Worm (Caenorhabditis elegans) whole organism, L4 larva: Measurements from ENCODE around the gene Y46G5A.20.

Source experiments
- D1046.2 ChIP-seq: fragments of 200-800 bp; sonication (Bioruptor generic); IDR thresholded peaks from 2 replicates; pipeline ENCODE4 v1.3.6; 2022; ENCODE audit warnings: missing genetic modification characterization, missing compliant biosample characterization
- F26F4.8 ChIP-seq: fragments of 200-800 bp; sonication (Bioruptor generic); conservative IDR thresholded peaks from 2 replicates; pipeline ENCODE4 v1.3.6; 2022; ENCODE audit warnings: missing genetic modification characterization, missing compliant biosample characterization
- F44E2.7 ChIP-seq: fragments of 200-800 bp; sonication (Bioruptor generic); IDR thresholded peaks from 2 replicates; pipeline ENCODE4 v2.1.2; 2022; ENCODE audit warnings: missing genetic modification characterization, missing compliant biosample characterization
- T26A8.4 ChIP-seq: fragments of 200-800 bp; sonication (Bioruptor generic); IDR thresholded peaks from 2 replicates; pipeline ENCODE4 v1.3.6; 2022; ENCODE audit warnings: missing genetic modification characterization, missing compliant biosample characterization
- Y105C5A.15 ChIP-seq: fragments of 200-800 bp; sonication (Bioruptor generic); IDR thresholded peaks from 2 replicates; pipeline ENCODE4 v1.3.6; 2022; ENCODE audit warnings: missing genetic modification characterization, missing compliant biosample characterization
- Y48G9A.11 ChIP-seq: fragments of 200-800 bp; sonication (Bioruptor generic); IDR thresholded peaks from 2 replicates; pipeline ENCODE4 v1.3.6; 2022; ENCODE audit warnings: missing genetic modification reagents, missing genetic modification characterization, missing compliant biosample characterization
- Y75B8A.6 ChIP-seq: fragments of 200-800 bp; sonication (Bioruptor generic); IDR thresholded peaks from 2 replicates; pipeline ENCODE4 v1.3.6; 2022; ENCODE audit warnings: missing genetic modification reagents, missing genetic modification characterization, missing compliant biosample characterization
- ZK337.2 ChIP-seq: fragments of 200-800 bp; sonication (Bioruptor generic); IDR thresholded peaks from 2 replicates; pipeline ENCODE4 v1.3.6; 2022; ENCODE audit warnings: missing genetic modification reagents, missing genetic modification characterization, missing compliant biosample characterization
- ama-1 ChIP-seq: fragments of 150-350 bp; optimal IDR thresholded peaks from 2 replicates; lab custom pipeline; 2014; ENCODE audit warnings: inconsistent platforms, mixed read lengths
- ceh-82 ChIP-seq: sonication (generic microtip); optimal IDR thresholded peaks from 2 replicates; lab custom pipeline; 2017; ENCODE audit warnings: missing biosample characterization, missing genetic modification characterization
- ces-1 ChIP-seq: fragments of 150-350 bp; sonication (generic microtip); optimal IDR thresholded peaks from 4 replicates; lab custom pipeline; 2014; ENCODE audit warnings: missing biosample characterization, missing genetic modification reagents, missing genetic modification characterization
- ctbp-1 ChIP-seq: fragments of 200-800 bp; sonication (Bioruptor generic); IDR thresholded peaks from 2 replicates; pipeline ENCODE4 v1.3.6; 2022; ENCODE audit warnings: missing genetic modification reagents, missing genetic modification characterization, missing compliant biosample characterization
- daf-12 ChIP-seq: fragments of 150-350 bp; optimal IDR thresholded peaks from 2 replicates; lab custom pipeline; 2014; ENCODE audit warnings: missing biosample characterization, missing genetic modification reagents, missing genetic modification characterization
- dmd-6 ChIP-seq: fragments of 200-800 bp; sonication (Bioruptor generic); IDR thresholded peaks from 2 replicates; pipeline ENCODE4 v1.3.6; 2022; ENCODE audit warnings: missing genetic modification reagents, missing genetic modification characterization, missing compliant biosample characterization
- dpl-1 ChIP-seq: fragments of 150-350 bp; optimal IDR thresholded peaks from 2 replicates; lab custom pipeline; 2014; ENCODE audit warnings: missing biosample characterization, missing genetic modification reagents, missing genetic modification characterization
- egl-27 ChIP-seq: sonication (generic microtip); optimal IDR thresholded peaks from 3 replicates; lab custom pipeline; 2017; ENCODE audit warnings: missing biosample characterization, missing genetic modification reagents, missing genetic modification characterization
- egl-43 ChIP-seq: fragments of 200-800 bp; sonication (Bioruptor generic); IDR thresholded peaks from 2 replicates; pipeline ENCODE4 v1.3.6; 2022; ENCODE audit warnings: missing genetic modification reagents, missing genetic modification characterization, missing compliant biosample characterization
- gei-8 ChIP-seq: fragments of 200-800 bp; sonication (Bioruptor generic); optimal IDR thresholded peaks from 2 replicates; lab custom pipeline; 2018; ENCODE audit warnings: mild to moderate bottlenecking, missing genetic modification characterization, missing compliant biosample characterization
- hlh-11 ChIP-seq: fragments of 200-800 bp; sonication (Bioruptor generic); optimal IDR thresholded peaks from 2 replicates; lab custom pipeline; 2018; ENCODE audit warnings: mild to moderate bottlenecking, missing genetic modification characterization, missing compliant biosample characterization
- hlh-30 ChIP-seq: sonication (generic microtip); optimal IDR thresholded peaks from 2 replicates; lab custom pipeline; 2017; ENCODE audit warnings: antibody characterized with exemption, mild to moderate bottlenecking, missing genetic modification characterization, missing compliant biosample characterization; ENCODE audit not compliant: insufficient read depth
- jun-1 ChIP-seq: fragments of 150-350 bp; optimal IDR thresholded peaks from 2 replicates; lab custom pipeline; 2014; ENCODE audit warnings: missing biosample characterization, missing genetic modification reagents, missing genetic modification characterization
- lin-1 ChIP-seq: fragments of 200-800 bp; sonication (Bioruptor generic); IDR thresholded peaks from 2 replicates; pipeline ENCODE4 v1.3.6; 2022; ENCODE audit warnings: missing genetic modification reagents, missing genetic modification characterization, missing compliant biosample characterization
- lin-15B ChIP-seq: fragments of 150-350 bp; sonication (generic microtip); optimal IDR thresholded peaks from 3 replicates; lab custom pipeline; 2014; ENCODE audit warnings: missing biosample characterization, missing genetic modification characterization
- lin-39 ChIP-seq: fragments of 150-350 bp; optimal IDR thresholded peaks from 2 replicates; lab custom pipeline; 2014; ENCODE audit warnings: missing biosample characterization, missing genetic modification reagents, missing genetic modification characterization
- lsy-2 ChIP-seq, 2 experiments: fragments of 150-350 bp in 1 of 2; sonication (generic microtip) in 1 of 2; optimal IDR thresholded peaks; 2 replicates each; lab custom pipeline; 2014 to 2017; ENCODE audit warnings: missing biosample characterization in 2 of 2, missing genetic modification characterization in 2 of 2
- madf-5 ChIP-seq, 2 experiments: fragments of 200-800 bp; sonication (Bioruptor generic); IDR thresholded peaks; 2 replicates each; pipeline ENCODE4 v1.3.6; 2022; ENCODE audit warnings: missing compliant biosample characterization in 2 of 2, missing genetic modification characterization in 2 of 2
- mxl-3 ChIP-seq: fragments of 200-800 bp; sonication (Bioruptor generic); optimal IDR thresholded peaks from 2 replicates; lab custom pipeline; 2018; ENCODE audit warnings: mild to moderate bottlenecking, missing genetic modification characterization, missing compliant biosample characterization
- nhr-10 ChIP-seq: fragments of 150-350 bp; optimal IDR thresholded peaks from 2 replicates; lab custom pipeline; 2014; ENCODE audit warnings: missing biosample characterization, missing genetic modification characterization
- nhr-102 ChIP-seq: sonication (generic microtip); optimal IDR thresholded peaks from 2 replicates; lab custom pipeline; 2016; ENCODE audit warnings: mild to moderate bottlenecking, missing genetic modification characterization, moderate library complexity, missing compliant biosample characterization
- nhr-237 ChIP-seq: sonication (generic microtip); optimal IDR thresholded peaks from 2 replicates; lab custom pipeline; 2017; ENCODE audit warnings: missing biosample characterization, missing genetic modification characterization
- nhr-25 ChIP-seq: sonication (generic microtip); optimal IDR thresholded peaks from 2 replicates; lab custom pipeline; 2017; ENCODE audit warnings: missing genetic modification characterization, mild to moderate bottlenecking, missing compliant biosample characterization, antibody characterized with exemption, moderate library complexity, borderline replicate concordance; ENCODE audit not compliant: insufficient read depth
- nhr-28 ChIP-seq: fragments of 150-350 bp; optimal IDR thresholded peaks from 2 replicates; lab custom pipeline; 2014; ENCODE audit warnings: missing biosample characterization, missing genetic modification characterization
- nhr-41 ChIP-seq: fragments of 200-800 bp; sonication (Bioruptor generic); IDR thresholded peaks from 2 replicates; pipeline ENCODE4 v1.3.6; 2022; ENCODE audit warnings: missing genetic modification reagents, missing genetic modification characterization, missing compliant biosample characterization
- nhr-76 ChIP-seq: fragments of 150-350 bp; optimal IDR thresholded peaks from 2 replicates; lab custom pipeline; 2014; ENCODE audit warnings: missing biosample characterization, missing genetic modification characterization
- pha-4 ChIP-seq, 2 experiments: fragments of 150-350 bp in 1 of 2; fragments of 200-800 bp in 1 of 2; sonication (Bioruptor generic) in 1 of 2; IDR thresholded peaks in 1 of 2; optimal IDR thresholded peaks in 1 of 2; 2 replicates each; pipeline versions ENCODE4 v1.3.6 to Lab custom; 2014 to 2022; ENCODE audit warnings: missing genetic modification characterization in 2 of 2, missing genetic modification reagents in 2 of 2, missing biosample characterization in 1 of 2, missing compliant biosample characterization in 1 of 2
- rbr-2 ChIP-seq: sonication (generic microtip); optimal IDR thresholded peaks from 2 replicates; lab custom pipeline; 2016; ENCODE audit warnings: missing genotype, missing genetic modification characterization, missing compliant biosample characterization
- saeg-2 ChIP-seq: fragments of 200-800 bp; sonication (Bioruptor generic); IDR thresholded peaks from 2 replicates; pipeline ENCODE4 v1.3.6; 2022; ENCODE audit warnings: missing genetic modification reagents, missing genetic modification characterization, missing compliant biosample characterization
- set-16 ChIP-seq: fragments of 200-800 bp; sonication (Bioruptor generic); IDR thresholded peaks from 2 replicates; pipeline ENCODE4 v1.3.6; 2022; ENCODE audit warnings: missing genetic modification reagents, missing genetic modification characterization, missing compliant biosample characterization
- skn-1 ChIP-seq: fragments of 150-350 bp; optimal IDR thresholded peaks from 2 replicates; lab custom pipeline; 2014; ENCODE audit warnings: missing biosample characterization, missing genetic modification characterization
- snpc-4 ChIP-seq: fragments of 150-350 bp; optimal IDR thresholded peaks from 2 replicates; lab custom pipeline; 2014; ENCODE audit warnings: missing biosample characterization, missing genetic modification characterization
- spr-1 ChIP-seq: sonication (generic microtip); optimal IDR thresholded peaks from 2 replicates; lab custom pipeline; 2016; ENCODE audit warnings: mild to moderate bottlenecking, missing genetic modification characterization, missing compliant biosample characterization
- tag-97 ChIP-seq: fragments of 200-800 bp; sonication (Bioruptor generic); IDR thresholded peaks from 2 replicates; pipeline ENCODE4 v1.3.6; 2022; ENCODE audit warnings: missing genetic modification characterization, missing compliant biosample characterization
- tra-1 ChIP-seq: fragments of 200-800 bp; sonication (Bioruptor generic); IDR thresholded peaks from 2 replicates; pipeline ENCODE4 v1.3.6; 2022; ENCODE audit warnings: missing genetic modification reagents, missing genetic modification characterization, missing compliant biosample characterization
- unc-130 ChIP-seq: sonication (generic microtip); optimal IDR thresholded peaks from 2 replicates; lab custom pipeline; 2016; ENCODE audit warnings: missing genetic modification reagents, missing genetic modification characterization, missing compliant biosample characterization
- unc-62 ChIP-seq, 3 experiments: fragments of 150-350 bp in 1 of 3; sonication (generic microtip); optimal IDR thresholded peaks in 2 of 3; peaks in 1 of 3; 1 replicate in 1 of 3; 2 replicates in 2 of 3; lab custom pipeline; 2014 to 2017; ENCODE audit warnings: missing biosample characterization in 3 of 3, missing genetic modification characterization in 3 of 3, missing genetic modification reagents in 3 of 3, missing genotype in 1 of 3
- zag-1 ChIP-seq: fragments of 150-350 bp; optimal IDR thresholded peaks from 2 replicates; lab custom pipeline; 2014; ENCODE audit warnings: missing biosample characterization, missing genetic modification characterization
- zfp-2 ChIP-seq: sonication (generic microtip); optimal IDR thresholded peaks from 2 replicates; lab custom pipeline; 2016; ENCODE audit warnings: mild to moderate bottlenecking, missing genetic modification characterization, missing compliant biosample characterization
- zip-11 ChIP-seq: fragments of 200-800 bp; sonication (Bioruptor generic); IDR thresholded peaks from 2 replicates; pipeline ENCODE4 v1.3.6; 2022; ENCODE audit warnings: missing genetic modification characterization, missing compliant biosample characterization
- zip-2 ChIP-seq: fragments of 150-350 bp; optimal IDR thresholded peaks from 2 replicates; lab custom pipeline; 2014; ENCODE audit warnings: missing biosample characterization, missing genetic modification characterization
- ztf-11 ChIP-seq: fragments of 150-350 bp; optimal IDR thresholded peaks from 2 replicates; lab custom pipeline; 2014; ENCODE audit warnings: missing biosample characterization, missing genetic modification characterization

Gene Y46G5A.20

ce11 chrII:12805765-12806384 is 4.9 kb upstream of the Y46G5A.20 start (continued):
- peak; percentile 69; the same call in 1 of the 2 replicates for TF ChIP-seq egl-43 (GFP tag; lab: Robert Waterston, UW)
- no peak for TF ChIP-seq ZK337.2 (GFP tag; lab: Robert Waterston, UW)
- TF ChIP-seq lin-15B, result no peak
- TF ChIP-seq T26A8.4 (GFP tag; lab: Robert Waterston, UW), result no peak
- no peak for TF ChIP-seq tag-97 (GFP tag; lab: Robert Waterston, UW)
- peak; percentile 47 for TF ChIP-seq hlh-30 (tag; lab: Kevin White, UChicago)
- no peak for TF ChIP-seq egl-27
- 0 out of 2 replicates have a peak, but pooled peaks have one; percentile 38 for TF ChIP-seq ctbp-1 (GFP tag; lab: Robert Waterston, UW)
- peak; percentile 52 for TF ChIP-seq zip-2 (tag; lab: Kevin White, UChicago)
- TF ChIP-seq snpc-4 (tag; lab: Kevin White, UChicago), result no peak
- no peak for TF ChIP-seq nhr-102 (tag; lab: Kevin White, UChicago)
- TF ChIP-seq set-16 (GFP tag; lab: Robert Waterston, UW), result peak; percentile 72
- TF ChIP-seq pha-4 (GFP tag; IDR thresholded peaks at IDR 0.05; lab: Robert Waterston, UW), result no peak; the same call in 1 of the 2 replicates
- no peak for TF ChIP-seq pha-4 (tag; optimal IDR thresholded peaks at IDR 0.05; lab: Kevin White, UChicago)
- TF ChIP-seq nhr-25 (tag; lab: Kevin White, UChicago), result no peak
- no peak for TF ChIP-seq Y75B8A.6 (GFP tag; lab: Robert Waterston, UW)
- no peak for TF ChIP-seq ces-1 (GFP tag; lab: Kevin White, UChicago)
- TF ChIP-seq Y48G9A.11 (GFP tag; lab: Robert Waterston, UW), result no peak
- TF ChIP-seq nhr-41 (GFP tag; lab: Robert Waterston, UW), result no peak
- no peak for TF ChIP-seq spr-1 (tag; lab: Kevin White, UChicago)
- TF ChIP-seq ceh-82, result no peak
- TF ChIP-seq unc-130 (GFP tag; lab: Kevin White, UChicago), result no peak
- TF ChIP-seq gei-8 (GFP tag; lab: Kevin White, UChicago), result no peak
- no peak for TF ChIP-seq zip-11 (GFP tag; lab: Robert Waterston, UW)
- TF ChIP-seq nhr-76 (tag; lab: Kevin White, UChicago), result no peak
- TF ChIP-seq Y105C5A.15 (GFP tag; lab: Robert Waterston, UW), result no peak
- TF ChIP-seq saeg-2, result no peak
- TF ChIP-seq F44E2.7 (GFP tag; lab: Robert Waterston, UW), result no peak
- no peak for TF ChIP-seq tra-1
- no peak for TF ChIP-seq skn-1 (tag; lab: Kevin White, UChicago)
- 0 out of 2 replicates have a peak, but pooled peaks have one; percentile 13 for TF ChIP-seq D1046.2
- TF ChIP-seq nhr-28, result peak; percentile 26
- TF ChIP-seq mxl-3 (GFP tag; lab: Kevin White, UChicago), result no peak
- no peak for TF ChIP-seq zfp-2 (tag; lab: Kevin White, UChicago)
- TF ChIP-seq dmd-6 (GFP tag; lab: Robert Waterston, UW), result peak; percentile 41
- TF ChIP-seq unc-62 (GFP tag; optimal IDR thresholded peaks at IDR 0.05 in 1 of 2; lab: Kevin White, UChicago), result peak in 1 of 2 experiments; percentile 83
- no peak for TF ChIP-seq unc-62 (tag; optimal IDR thresholded peaks at IDR 0.05; lab: Kevin White, UChicago)
- peak; percentile 53 for TF ChIP-seq rbr-2 (tag; lab: Kevin White, UChicago)
- TF ChIP-seq nhr-10 (tag; lab: Kevin White, UChicago), result no peak
- TF ChIP-seq nhr-237 (tag; lab: Kevin White, UChicago), result no peak
- no peak for TF ChIP-seq jun-1 (tag; lab: Kevin White, UChicago)
- TF ChIP-seq madf-5 (GFP tag; IDR thresholded peaks at IDR 0.05; lab: Robert Waterston, UW), result no peak
- TF ChIP-seq lsy-2 (tag; optimal IDR thresholded peaks at IDR 0.05; lab: Kevin White, UChicago), result peak in 1 of 2 experiments; percentile 60
- peak; percentile 62 for TF ChIP-seq hlh-11 (tag; lab: Kevin White, UChicago)
- no peak for TF ChIP-seq lin-39 (tag; lab: Kevin White, UChicago)
- TF ChIP-seq ztf-11, result no peak
- TF ChIP-seq daf-12 (tag; lab: Kevin White, UChicago), result no peak
- no peak for TF ChIP-seq zag-1 (tag; lab: Kevin White, UChicago)
- no peak for TF ChIP-seq F26F4.8
- no peak for TF ChIP-seq lin-1
- peak; percentile 22 for TF ChIP-seq dpl-1 (GFP tag; lab: Kevin White, UChicago)
- TF ChIP-seq ama-1, result no peak
